Fruit fly (Drosophila melanogaster) whole organism, prepupa: Measurements from ENCODE around the gene Srp54k.

Source experiments
- Blimp-1 ChIP-seq: fragments of 200-800 bp; sonication (Bioruptor generic); optimal IDR thresholded peaks from 3 replicates; lab custom pipeline; 2017; ENCODE audit warnings: missing biosample characterization, missing genetic modification characterization, mild to moderate bottlenecking, moderate library complexity, missing genetic modification reagents
- CG10669 ChIP-seq: fragments of 200-800 bp; sonication (Bioruptor generic); optimal IDR thresholded peaks from 3 replicates; lab custom pipeline; 2018; ENCODE audit warnings: missing biosample characterization, mild to moderate bottlenecking, missing genetic modification characterization, moderate library complexity
- CG11762 ChIP-seq: fragments of 200-800 bp; sonication (Bioruptor generic); optimal IDR thresholded peaks from 3 replicates; lab custom pipeline; 2016; ENCODE audit warnings: missing biosample characterization, missing genetic modification characterization; ENCODE audit not compliant: insufficient read depth
- CG11902 ChIP-seq: fragments of 200-800 bp; sonication (Bioruptor generic); optimal IDR thresholded peaks from 3 replicates; lab custom pipeline; 2016; ENCODE audit warnings: missing biosample characterization, missing genetic modification characterization
- CG15336 ChIP-seq: fragments of 200-800 bp; sonication (Bioruptor generic); IDR thresholded peaks from 2 replicates; pipeline ENCODE4 v1.3.6; 2022; ENCODE audit warnings: missing biosample characterization, missing genetic modification characterization
- CG16779 ChIP-seq: fragments of 200-800 bp; sonication (Bioruptor generic); optimal IDR thresholded peaks from 3 replicates; lab custom pipeline; 2017; ENCODE audit warnings: missing biosample characterization, mild to moderate bottlenecking, missing genetic modification characterization
- CG3032 ChIP-seq: fragments of 200-800 bp; optimal IDR thresholded peaks from 2 replicates; lab custom pipeline; 2019; ENCODE audit warnings: missing biosample characterization, mild to moderate bottlenecking, missing genetic modification characterization, moderate library complexity
- CG31627 ChIP-seq: fragments of 200-800 bp; sonication (Bioruptor generic); optimal IDR thresholded peaks from 3 replicates; lab custom pipeline; 2016; ENCODE audit warnings: missing biosample characterization, missing genetic modification characterization
- CG32006 ChIP-seq: fragments of 200-800 bp; sonication (Bioruptor generic); optimal IDR thresholded peaks from 3 replicates; lab custom pipeline; 2017; ENCODE audit warnings: missing biosample characterization, mild to moderate bottlenecking, missing genetic modification characterization
- CG34406 ChIP-seq: fragments of 200-800 bp; sonication (Bioruptor generic); optimal IDR thresholded peaks from 3 replicates; lab custom pipeline; 2016; ENCODE audit warnings: missing biosample characterization, missing genetic modification characterization
- CG3919 ChIP-seq: fragments of 200-800 bp; sonication (Bioruptor generic); optimal IDR thresholded peaks from 3 replicates; lab custom pipeline; 2016; ENCODE audit warnings: missing biosample characterization, missing genetic modification characterization
- CG4318 ChIP-seq: fragments of 200-800 bp; sonication (Bioruptor generic); optimal IDR thresholded peaks from 3 replicates; lab custom pipeline; 2017; ENCODE audit warnings: missing biosample characterization, mild to moderate bottlenecking, missing genetic modification characterization
- CG6163 ChIP-seq: fragments of 200-800 bp; sonication (Bioruptor generic); IDR thresholded peaks from 3 replicates; pipeline ENCODE4 v1.3.6; 2022; ENCODE audit warnings: missing biosample characterization, missing genetic modification characterization
- CG6792 ChIP-seq: fragments of 200-800 bp; sonication (Bioruptor generic); optimal IDR thresholded peaks from 3 replicates; lab custom pipeline; 2016; ENCODE audit warnings: missing biosample characterization, missing genetic modification characterization
- CG6808 ChIP-seq: fragments of 200-800 bp; sonication (Bioruptor generic); optimal IDR thresholded peaks from 3 replicates; lab custom pipeline; 2017; ENCODE audit warnings: missing biosample characterization, missing genetic modification characterization, mild to moderate bottlenecking, moderate library complexity, missing genetic modification reagents
- CG6854 ChIP-seq: fragments of 200-800 bp; sonication (Bioruptor generic); optimal IDR thresholded peaks from 2 replicates; lab custom pipeline; 2017; ENCODE audit warnings: missing biosample characterization, mild to moderate bottlenecking, missing genetic modification characterization
- CG8632 ChIP-seq: fragments of 200-800 bp; sonication (Bioruptor generic); optimal IDR thresholded peaks from 3 replicates; lab custom pipeline; 2016; ENCODE audit warnings: missing biosample characterization, missing genetic modification characterization
- CG9139 ChIP-seq: fragments of 200-800 bp; sonication (Bioruptor generic); optimal IDR thresholded peaks from 3 replicates; lab custom pipeline; 2017; ENCODE audit warnings: missing biosample characterization, mild to moderate bottlenecking, missing genetic modification characterization
- Eip75B ChIP-seq: fragments of 200-800 bp; sonication (Bioruptor generic); optimal IDR thresholded peaks from 3 replicates; lab custom pipeline; 2016; ENCODE audit warnings: missing biosample characterization, missing genetic modification characterization
- Eip78C ChIP-seq: fragments of 200-800 bp; sonication (Bioruptor generic); peaks from one replicate; lab custom pipeline; 2016; ENCODE audit warnings: missing biosample characterization, missing genetic modification characterization
- Eip93F ChIP-seq: fragments of 200-800 bp; sonication (Bioruptor generic); optimal IDR thresholded peaks from 2 replicates; lab custom pipeline; 2016; ENCODE audit warnings: missing biosample characterization, mild to moderate bottlenecking, missing genetic modification characterization
- Ets21C ChIP-seq: fragments of 200-800 bp; sonication (Bioruptor generic); optimal IDR thresholded peaks from 3 replicates; lab custom pipeline; 2016; ENCODE audit warnings: missing biosample characterization, missing genetic modification characterization
- Ets96B ChIP-seq: fragments of 200-800 bp; optimal IDR thresholded peaks from 2 replicates; lab custom pipeline; 2019; ENCODE audit warnings: missing biosample characterization, mild to moderate bottlenecking, missing genetic modification characterization, moderate library complexity
- Gug ChIP-seq: fragments of 200-800 bp; sonication (Bioruptor generic); IDR thresholded peaks from 2 replicates; pipeline ENCODE4 v1.3.6; 2022; ENCODE audit warnings: missing biosample characterization, missing genetic modification characterization
- Hr38 ChIP-seq: sonication (Bioruptor generic); optimal IDR thresholded peaks from 2 replicates; lab custom pipeline; 2016; ENCODE audit warnings: missing biosample characterization, missing genetic modification characterization
- Hr39 ChIP-seq: fragments of 200-800 bp; sonication (Bioruptor generic); optimal IDR thresholded peaks from 2 replicates; lab custom pipeline; 2016; ENCODE audit warnings: missing biosample characterization, missing genetic modification characterization
- Hr4 ChIP-seq: fragments of 200-800 bp; sonication (Bioruptor generic); optimal IDR thresholded peaks from 3 replicates; lab custom pipeline; 2016; ENCODE audit warnings: missing biosample characterization, missing genetic modification characterization
- Lpt ChIP-seq: fragments of 200-800 bp; sonication (Bioruptor generic); optimal IDR thresholded peaks from 3 replicates; lab custom pipeline; 2016; ENCODE audit warnings: missing biosample characterization, missing genetic modification characterization
- Met ChIP-seq: fragments of 200-800 bp; sonication (Bioruptor generic); optimal IDR thresholded peaks from 3 replicates; lab custom pipeline; 2016; ENCODE audit warnings: missing biosample characterization, missing genetic modification characterization
- Smox ChIP-seq: fragments of 200-800 bp; sonication (Bioruptor generic); optimal IDR thresholded peaks from 3 replicates; lab custom pipeline; 2016; ENCODE audit warnings: missing biosample characterization, missing genetic modification characterization
- Sox102F ChIP-seq: fragments of 200-800 bp; sonication (Bioruptor generic); optimal IDR thresholded peaks from 2 replicates; lab custom pipeline; 2016; ENCODE audit warnings: missing biosample characterization, mild to moderate bottlenecking, missing genetic modification characterization
- Sox14 ChIP-seq: fragments of 200-800 bp; sonication (Bioruptor generic); optimal IDR thresholded peaks from 3 replicates; lab custom pipeline; 2016; ENCODE audit warnings: missing biosample characterization, missing genetic modification characterization
- Sox15 ChIP-seq: fragments of 200-800 bp; sonication (Bioruptor generic); optimal IDR thresholded peaks from 3 replicates; lab custom pipeline; 2016; ENCODE audit warnings: missing biosample characterization, missing genetic modification characterization
- achi ChIP-seq: fragments of 200-800 bp; sonication (Bioruptor generic); optimal IDR thresholded peaks from 3 replicates; lab custom pipeline; 2016; ENCODE audit warnings: missing biosample characterization, missing genetic modification characterization
- acj6 ChIP-seq: fragments of 200-800 bp; sonication (Bioruptor generic); optimal IDR thresholded peaks from 3 replicates; lab custom pipeline; 2016; ENCODE audit warnings: missing biosample characterization, missing genetic modification characterization
- dac ChIP-seq: fragments of 200-800 bp; sonication (Bioruptor generic); optimal IDR thresholded peaks from 2 replicates; lab custom pipeline; 2017; ENCODE audit warnings: missing biosample characterization, mild to moderate bottlenecking, missing genetic modification characterization
- dsx ChIP-seq: fragments of 200-800 bp; optimal IDR thresholded peaks from 3 replicates; lab custom pipeline; 2019; ENCODE audit warnings: missing biosample characterization, mild to moderate bottlenecking, missing genetic modification characterization, moderate library complexity; ENCODE audit not compliant: poor library complexity, severe bottlenecking
- fd59A ChIP-seq: fragments of 200-800 bp; sonication (Bioruptor generic); optimal IDR thresholded peaks from 2 replicates; lab custom pipeline; 2017; ENCODE audit warnings: missing biosample characterization, mild to moderate bottlenecking, missing genetic modification characterization, missing genetic modification reagents
- fd85E ChIP-seq: fragments of 200-800 bp; sonication (Bioruptor generic); optimal IDR thresholded peaks from 3 replicates; lab custom pipeline; 2016; ENCODE audit warnings: missing biosample characterization, missing genetic modification characterization
- fkh ChIP-seq: fragments of 200-800 bp; sonication (Bioruptor generic); optimal IDR thresholded peaks from 3 replicates; lab custom pipeline; 2017; ENCODE audit warnings: missing biosample characterization, mild to moderate bottlenecking, missing genetic modification characterization, moderate library complexity
- lz ChIP-seq: fragments of 200-800 bp; sonication (Bioruptor generic); optimal IDR thresholded peaks from 3 replicates; lab custom pipeline; 2016; ENCODE audit warnings: missing biosample characterization, missing genetic modification characterization
- net ChIP-seq: fragments of 200-800 bp; sonication (Bioruptor generic); optimal IDR thresholded peaks from 3 replicates; lab custom pipeline; 2016; ENCODE audit warnings: missing biosample characterization, missing genetic modification characterization
- pdm3 ChIP-seq: fragments of 200-800 bp; sonication (Bioruptor generic); optimal IDR thresholded peaks from 3 replicates; lab custom pipeline; 2016; ENCODE audit warnings: missing biosample characterization, missing genetic modification characterization
- spab ChIP-seq: fragments of 200-800 bp; sonication (Bioruptor generic); optimal IDR thresholded peaks from 2 replicates; lab custom pipeline; 2017; ENCODE audit warnings: missing biosample characterization, mild to moderate bottlenecking, missing genetic modification characterization, missing genetic modification reagents
- ss ChIP-seq, 2 experiments: fragments of 200-800 bp; sonication (Bioruptor generic); optimal IDR thresholded peaks; 2 replicates in 1 of 2; 3 replicates in 1 of 2; lab custom pipeline; 2017 to 2018; ENCODE audit warnings: mild to moderate bottlenecking in 2 of 2, missing biosample characterization in 2 of 2, missing genetic modification characterization in 2 of 2, moderate library complexity in 1 of 2
- svp ChIP-seq: fragments of 200-800 bp; sonication (Bioruptor generic); peaks from one replicate; lab custom pipeline; 2016; ENCODE audit warnings: missing biosample characterization, missing genetic modification characterization
- topi ChIP-seq: fragments of 200-800 bp; sonication (Bioruptor generic); optimal IDR thresholded peaks from 3 replicates; lab custom pipeline; 2016; ENCODE audit warnings: missing biosample characterization, missing genetic modification characterization

Srp54k gene

DNA sequence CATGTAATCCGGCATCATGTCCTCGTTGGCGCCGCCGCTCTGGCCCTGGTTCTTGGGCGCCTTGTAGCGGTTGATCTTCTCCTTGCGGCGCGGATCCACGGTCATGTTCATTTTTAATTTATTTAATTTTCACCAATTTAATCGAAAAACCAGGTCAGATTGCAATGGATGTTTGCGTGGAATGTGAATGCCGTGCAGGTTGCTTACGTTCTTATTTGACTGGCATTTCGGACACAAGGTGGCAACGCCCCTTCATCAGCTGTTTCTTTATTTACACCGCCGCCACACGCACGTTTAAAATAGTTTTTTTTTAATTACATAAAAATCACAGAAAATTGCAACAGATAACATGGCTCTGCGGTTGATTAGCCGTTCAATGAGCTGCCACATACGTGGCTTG, 16.4 kb upstream of the Srp54k start, which contains the start of the genes CG10674 and CG4611:
Gene CG10674, minus strand, starts transcription at position 170 of the 400 bp plus-strand sequence.
Gene CG4611, plus strand, starts transcription at position 254 of the 400 bp plus-strand sequence.
- no peak for TF ChIP-seq CG6854 (GFP tag; lab: Kevin White, UChicago)
- TF ChIP-seq CG6163 (GFP tag; lab: Robert Waterston, UW): no peak
- TF ChIP-seq CG15336: no peak
- TF ChIP-seq CG3919 (GFP tag; lab: Kevin White, UChicago): no peak
- no peak for TF ChIP-seq CG6792 (GFP tag; lab: Kevin White, UChicago)
- peak; percentile 64 for TF ChIP-seq Eip78C (GFP tag; lab: Kevin White, UChicago)
- TF ChIP-seq CG11902 (GFP tag; lab: Kevin White, UChicago): no peak
- no peak for TF ChIP-seq Lpt (GFP tag; lab: Kevin White, UChicago)
- peak; percentile 34 for TF ChIP-seq Sox14 (GFP tag; lab: Kevin White, UChicago)
- TF ChIP-seq Hr4: no peak
- peak; percentile 56 for TF ChIP-seq svp (GFP tag; lab: Kevin White, UChicago)
- TF ChIP-seq fkh (GFP tag; lab: Kevin White, UChicago): peak; percentile 81
- TF ChIP-seq spab (GFP tag; lab: Kevin White, UChicago): no peak
- no peak for TF ChIP-seq fd85E (GFP tag; lab: Kevin White, UChicago)

DNA sequence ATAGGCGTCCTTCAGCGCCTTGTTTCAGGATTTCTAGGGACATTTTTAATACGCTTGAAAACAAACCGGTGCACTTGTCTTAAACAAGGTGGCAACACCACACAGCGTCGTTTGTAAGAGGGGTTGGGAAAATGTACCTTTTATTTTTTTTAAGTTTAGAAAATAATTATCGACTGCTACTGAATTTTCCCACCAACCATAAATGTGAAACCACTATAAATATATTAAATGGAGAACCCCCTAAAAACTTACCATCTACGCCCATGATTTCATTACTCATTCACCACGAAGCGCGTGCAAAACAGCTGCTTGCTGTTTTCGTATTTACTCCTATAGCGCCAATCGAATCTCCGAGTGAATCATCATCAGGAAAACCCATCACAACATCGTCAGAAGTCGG, 13.2 kb upstream of the Srp54k start, which contains the start of the genes Tcs5 and CHMP2B:
Gene Tcs5, minus strand, starts transcription at position 84 of the 400 bp plus-strand sequence.
Gene CHMP2B, plus strand, starts transcription at position 308 of the 400 bp plus-strand sequence.
- TF ChIP-seq CG9139 (GFP tag; lab: Kevin White, UChicago): peak; percentile 99
- peak; percentile 100 for TF ChIP-seq CG6163 (GFP tag; lab: Robert Waterston, UW)
- peak; percentile 100 for TF ChIP-seq CG34406 (GFP tag; lab: Kevin White, UChicago)
- TF ChIP-seq Eip93F (GFP tag; lab: Kevin White, UChicago): peak; percentile 99
- TF ChIP-seq Ets96B: peak; percentile 100
- peak; percentile 99 for TF ChIP-seq dsx
- peak; percentile 100 for TF ChIP-seq Met (GFP tag; lab: Kevin White, UChicago)
- TF ChIP-seq dac: peak; percentile 100
- peak; percentile 100 for TF ChIP-seq CG32006 (GFP tag; lab: Kevin White, UChicago)
- TF ChIP-seq CG31627 (GFP tag; lab: Kevin White, UChicago): peak; percentile 100
- peak; percentile 100 for TF ChIP-seq Sox102F (GFP tag; lab: Kevin White, UChicago)
- TF ChIP-seq fd85E (GFP tag; lab: Kevin White, UChicago): peak; percentile 98
- peak; percentile 100 for TF ChIP-seq spab (GFP tag; lab: Kevin White, UChicago)
- TF ChIP-seq fkh (GFP tag; lab: Kevin White, UChicago): peak; percentile 97
- TF ChIP-seq CG10669 (GFP tag; lab: Kevin White, UChicago): peak; percentile 99
- peak; percentile 82 to 99 for TF ChIP-seq ss (GFP tag; optimal IDR thresholded peaks at IDR 0.05; lab: Kevin White, UChicago)
- peak; percentile 100 for TF ChIP-seq CG11762
- TF ChIP-seq Sox15 (GFP tag; lab: Kevin White, UChicago): peak; percentile 100
- TF ChIP-seq topi (GFP tag; lab: Kevin White, UChicago): peak; percentile 100
- TF ChIP-seq CG3919 (GFP tag; lab: Kevin White, UChicago): peak; percentile 100
- peak; percentile 100 for TF ChIP-seq Hr4
- TF ChIP-seq Smox (GFP tag; lab: Kevin White, UChicago): peak; percentile 100
- TF ChIP-seq lz (GFP tag; lab: Kevin White, UChicago): peak; percentile 100
- TF ChIP-seq pdm3 (GFP tag; lab: Kevin White, UChicago): peak; percentile 100
- TF ChIP-seq Eip75B: peak; percentile 100
- peak; percentile 100 for TF ChIP-seq Gug (GFP tag; lab: Robert Waterston, UW)
- peak; percentile 99 for TF ChIP-seq CG6854 (GFP tag; lab: Kevin White, UChicago)
- peak; percentile 99 for TF ChIP-seq achi (GFP tag; lab: Kevin White, UChicago)
- TF ChIP-seq Eip78C (GFP tag; lab: Kevin White, UChicago): peak; percentile 98
- peak; percentile 100 for TF ChIP-seq Hr39 (GFP tag; lab: Kevin White, UChicago)
- TF ChIP-seq CG16779 (tag; lab: Kevin White, UChicago): peak; percentile 99
- TF ChIP-seq Sox14 (GFP tag; lab: Kevin White, UChicago): peak; percentile 100
- peak; percentile 99 for TF ChIP-seq CG15336
- peak; percentile 100 for TF ChIP-seq CG3032
- TF ChIP-seq Lpt (GFP tag; lab: Kevin White, UChicago): peak; percentile 100
- TF ChIP-seq CG4318 (GFP tag; lab: Kevin White, UChicago): peak; percentile 100
- peak; percentile 99 for TF ChIP-seq Hr38
- TF ChIP-seq CG6792 (GFP tag; lab: Kevin White, UChicago): peak; percentile 100
- TF ChIP-seq fd59A (GFP tag; lab: Kevin White, UChicago): peak; percentile 100
- TF ChIP-seq acj6 (GFP tag; lab: Kevin White, UChicago): peak; percentile 100
- peak; percentile 98 for TF ChIP-seq Blimp-1 (GFP tag; lab: Kevin White, UChicago)
- TF ChIP-seq CG6808 (GFP tag; lab: Kevin White, UChicago): peak; percentile 99
- peak; percentile 100 for TF ChIP-seq CG8632 (GFP tag; lab: Kevin White, UChicago)
- peak; percentile 100 for TF ChIP-seq net (GFP tag; lab: Kevin White, UChicago)
- peak; percentile 100 for TF ChIP-seq Ets21C
